Fruit fly (Drosophila melanogaster): ENCODE results near the gene CG7536.

Gene CG7536

dm6 chrX:18108676-18109075 lies 20.3 kb upstream of the CG7536 start:
- TF ChIP-seq eg (GFP tag; IDR thresholded peaks at IDR 0.05) (no peak), CG11294 (GFP tag; IDR thresholded peaks at IDR 0.05) (no peak), CG6792 (GFP tag; optimal IDR thresholded peaks at IDR 0.05) (no peak), Met (GFP tag; optimal IDR thresholded peaks at IDR 0.05) (no peak), Eip75B (GFP tag; optimal IDR thresholded peaks at IDR 0.05) (no peak), CG4318 (GFP tag; optimal IDR thresholded peaks at IDR 0.05) (no peak), pdm3 (GFP tag; optimal IDR thresholded peaks at IDR 0.05) (no peak), CG8632 (GFP tag; optimal IDR thresholded peaks at IDR 0.05) (no peak), ss (GFP tag; optimal IDR thresholded peaks at IDR 0.05) (no peak), achi (GFP tag; optimal IDR thresholded peaks at IDR 0.05) (no peak), Hr4 (GFP tag; optimal IDR thresholded peaks at IDR 0.05) (no peak)

dm6 chrX:18106686-18107085 lies 18.4 kb upstream of the CG7536 start:
- TF ChIP-seq Eip75B (GFP tag; optimal IDR thresholded peaks at IDR 0.05) (no peak), CG3032 (tag; optimal IDR thresholded peaks at IDR 0.05) (no peak), CG6163 (GFP tag; IDR thresholded peaks at IDR 0.05) (no peak), Lpt (GFP tag; optimal IDR thresholded peaks at IDR 0.05) (no peak), Met (GFP tag; optimal IDR thresholded peaks at IDR 0.05) (no peak)

DNA sequence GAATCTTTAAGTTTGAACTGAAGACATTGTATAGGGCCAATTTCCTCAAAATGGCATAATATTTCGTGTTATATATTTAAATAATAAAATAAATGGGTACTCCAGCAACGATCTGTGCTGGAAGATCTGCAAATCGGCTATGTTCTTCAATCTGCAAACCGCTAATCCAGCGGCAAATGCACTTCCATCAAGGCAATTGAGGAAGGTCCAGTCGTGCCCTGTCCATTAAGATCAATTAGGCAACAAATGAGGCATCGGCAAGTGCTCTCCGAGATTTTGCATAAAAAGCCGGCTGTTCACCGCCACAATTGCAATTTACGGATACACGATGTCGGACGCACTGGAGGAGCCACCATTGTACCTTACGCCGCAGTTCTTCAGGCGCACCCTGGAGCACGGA lies 15.0 kb upstream of the CG7536 start, which contains the start of gene CG7135:
TSS of gene CG7135 (plus strand) at position 301 of the 400 bp plus-strand sequence.
- TF ChIP-seq OdsH (GFP tag; optimal IDR thresholded peaks at IDR 0.05) (no peak), CG8319 (GFP tag; optimal IDR thresholded peaks at IDR 0.05) (no peak), eg (GFP tag; IDR thresholded peaks at IDR 0.05) (no peak), achi (GFP tag; optimal IDR thresholded peaks at IDR 0.05) (no peak), cyc (GFP tag; optimal IDR thresholded peaks at IDR 0.05) (no peak)

- TF ChIP-seq eg (GFP tag; IDR thresholded peaks at IDR 0.05) (0 out of 3 replicates have a peak, but pooled peaks have one; percentile 14), Gug (GFP tag; IDR thresholded peaks at IDR 0.05) (no peak)
These were observed 13.4 kb upstream of the CG7536 start, which contains the start of gene Taf8 for dm6 chrX:18101778-18102177. Gene Taf8 (plus strand): TSS chrX:18101970.

DNA sequence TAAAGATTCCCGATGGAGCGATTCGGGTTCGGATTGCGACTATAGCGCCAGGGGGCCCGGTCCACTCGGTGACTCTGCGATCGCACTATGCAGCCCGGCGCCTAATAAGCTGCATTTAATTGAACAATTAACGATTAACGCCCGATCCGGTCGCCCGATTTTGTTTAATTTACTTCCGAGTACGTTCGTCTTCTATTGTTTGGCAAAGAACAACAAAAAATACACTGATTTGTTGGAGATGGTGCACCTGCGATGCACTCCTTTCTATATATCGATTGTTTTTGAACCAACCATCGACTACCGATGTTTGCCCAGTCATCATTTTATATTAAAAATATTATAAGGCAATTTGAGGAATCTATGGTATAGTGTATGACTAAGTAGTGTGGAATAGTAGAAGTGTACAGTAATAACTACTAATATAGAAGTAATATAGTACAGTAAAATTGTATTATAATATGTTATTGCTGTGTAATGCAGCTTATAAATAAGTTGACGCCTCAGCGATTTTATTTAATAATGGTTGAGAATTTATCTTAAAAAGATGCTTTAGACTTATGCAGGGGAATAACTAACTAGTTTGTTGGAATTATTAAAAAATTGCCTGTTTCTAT lies 12.9 kb upstream of the CG7536 start, which contains the start of gene Mvb12:
TSS of gene Mvb12 (minus strand) at position 217 of the 614 bp plus-strand sequence.
- peak; percentile 75 for TF ChIP-seq fkh (GFP tag; optimal IDR thresholded peaks at IDR 0.05)
- peak; percentile 5 for TF ChIP-seq CG6854 (GFP tag; optimal IDR thresholded peaks at IDR 0.05)
- no peak for TF ChIP-seq spab (GFP tag; optimal IDR thresholded peaks at IDR 0.05)
- TF ChIP-seq CG8632 (GFP tag; optimal IDR thresholded peaks at IDR 0.05): no peak
- no peak for TF ChIP-seq Eip93F (GFP tag; optimal IDR thresholded peaks at IDR 0.05)
- no peak for TF ChIP-seq CG3032 (tag; optimal IDR thresholded peaks at IDR 0.05)
- TF ChIP-seq dsx (GFP tag; optimal IDR thresholded peaks at IDR 0.05; ENCODE audit: poor library complexity, severe bottlenecking): peak; percentile 2
- TF ChIP-seq pdm3 (GFP tag; optimal IDR thresholded peaks at IDR 0.05): no peak
- TF ChIP-seq fd85E (GFP tag; optimal IDR thresholded peaks at IDR 0.05): no peak
- no peak for TF ChIP-seq topi (GFP tag; optimal IDR thresholded peaks at IDR 0.05)
- peak; percentile 5 for TF ChIP-seq Eip75B (GFP tag; optimal IDR thresholded peaks at IDR 0.05)
- TF ChIP-seq acj6 (GFP tag; optimal IDR thresholded peaks at IDR 0.05): no peak
- TF ChIP-seq net (GFP tag; optimal IDR thresholded peaks at IDR 0.05): no peak
- no peak for TF ChIP-seq fd59A (GFP tag; optimal IDR thresholded peaks at IDR 0.05)
- TF ChIP-seq CG1621 (tag; optimal IDR thresholded peaks at IDR 0.05): no peak
- no peak for TF ChIP-seq Blimp-1 (GFP tag; optimal IDR thresholded peaks at IDR 0.05)
- TF ChIP-seq CG31627 (GFP tag; optimal IDR thresholded peaks at IDR 0.05): no peak
- no peak for TF ChIP-seq Sox14 (GFP tag; optimal IDR thresholded peaks at IDR 0.05)
- no peak for TF ChIP-seq OdsH (GFP tag; optimal IDR thresholded peaks at IDR 0.05)
- TF ChIP-seq CG9139 (GFP tag; optimal IDR thresholded peaks at IDR 0.05): no peak
- no peak for TF ChIP-seq svp (GFP tag)
- no peak for TF ChIP-seq lz (GFP tag; optimal IDR thresholded peaks at IDR 0.05)
- no peak for TF ChIP-seq dac (GFP tag; optimal IDR thresholded peaks at IDR 0.05)
- 0 out of 3 replicates have a peak, but pooled peaks have one; percentile 36 for TF ChIP-seq eg (GFP tag; IDR thresholded peaks at IDR 0.05)
- no peak for TF ChIP-seq CG15336 (GFP tag; IDR thresholded peaks at IDR 0.05)
- no peak for TF ChIP-seq Hr38 (GFP tag; optimal IDR thresholded peaks at IDR 0.05)
- no peak for TF ChIP-seq Gug (GFP tag; IDR thresholded peaks at IDR 0.05)
- no peak for TF ChIP-seq esn (GFP tag; optimal IDR thresholded peaks at IDR 0.05)
- TF ChIP-seq cyc (GFP tag; optimal IDR thresholded peaks at IDR 0.05): no peak
- TF ChIP-seq Lpt (GFP tag; optimal IDR thresholded peaks at IDR 0.05): no peak
- TF ChIP-seq Eip78C (GFP tag): no peak
- no peak for TF ChIP-seq CG6808 (GFP tag; optimal IDR thresholded peaks at IDR 0.05)
- peak; percentile 24 for TF ChIP-seq Sox102F (GFP tag; optimal IDR thresholded peaks at IDR 0.05)
